Fruit fly (Drosophila melanogaster) Kc167 (cell line): ENCODE data around the gene CG42232.

Experiments used
- Sin3A ChIP-seq: fragments of >200 bp; optimal IDR thresholded peaks from 2 replicates; lab custom pipeline; 2018; ENCODE audit warnings: missing external identifiers
- h ChIP-seq: fragments of >200 bp; optimal IDR thresholded peaks from 3 replicates; lab custom pipeline; 2018; ENCODE audit warnings: missing external identifiers
- ttk ChIP-seq: sonication (Bioruptor generic); optimal IDR thresholded peaks from 2 replicates; lab custom pipeline; 2017; ENCODE audit warnings: missing external identifiers

DNA sequence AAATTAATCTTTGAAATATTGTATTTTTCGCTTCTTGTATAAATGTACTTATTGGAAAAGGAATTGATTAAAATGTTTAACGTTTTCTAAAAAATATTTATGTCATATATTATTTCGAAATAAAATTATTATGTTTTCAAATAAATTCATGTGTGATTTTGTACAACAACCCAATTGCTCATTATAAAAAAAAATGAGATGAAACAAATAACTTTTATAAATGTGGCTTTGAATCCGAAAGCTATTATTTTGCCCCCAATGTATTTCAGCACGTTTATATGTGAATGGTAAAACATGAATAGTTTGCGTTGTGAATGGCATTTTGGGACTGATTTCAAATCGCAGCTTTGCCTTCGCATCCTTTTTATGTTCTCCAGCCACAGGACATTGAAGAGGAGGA, 34.9 kb downstream of the CG42232 start, which contains the start of gene CG14881:
- TF ChIP-seq h: no peak
- no peak for TF ChIP-seq Sin3A (lab: Kevin White, UChicago)
- TF ChIP-seq ttk (lab: Kevin White, UChicago): no peak
